Worm (Caenorhabditis elegans) whole organism, L1 larva: Measurements from ENCODE around the gene sbsp-1.
A peak's percentile ranks its signal among the peaks of the same experiment; 100 is the strongest.

Experiments used
- ama-1 ChIP-seq: fragments of 150-350 bp; optimal IDR thresholded peaks from 2 replicates; lab custom pipeline; 2014
- blmp-1 ChIP-seq: fragments of 150-350 bp; optimal IDR thresholded peaks from 2 replicates; lab custom pipeline; 2014; ENCODE audit warnings: missing biosample characterization, missing genetic modification characterization
- ces-1 ChIP-seq: fragments of 150-350 bp; optimal IDR thresholded peaks from 2 replicates; lab custom pipeline; 2014; ENCODE audit warnings: missing biosample characterization, missing genetic modification reagents, missing genetic modification characterization
- elt-3 ChIP-seq, 6 experiments: fragments of 150-350 bp in 1 of 6; sonication (generic microtip); optimal IDR thresholded peaks; 2 replicates each; lab custom pipeline; 2017 to 2018; ENCODE audit warnings: missing biosample characterization in 6 of 6, missing genetic modification characterization in 6 of 6, inconsistent platforms in 1 of 6
- fos-1 ChIP-seq: fragments of 150-350 bp; optimal IDR thresholded peaks from 2 replicates; lab custom pipeline; 2014; ENCODE audit warnings: missing biosample characterization, missing genetic modification characterization
- mdl-1 ChIP-seq, 2 experiments: fragments of 150-350 bp; optimal IDR thresholded peaks; 2 replicates each; lab custom pipeline; 2014 to 2017; ENCODE audit warnings: missing biosample characterization in 2 of 2, missing genetic modification characterization in 2 of 2, inconsistent platforms in 1 of 2
- mef-2 ChIP-seq: fragments of 150-350 bp; optimal IDR thresholded peaks from 2 replicates; lab custom pipeline; 2014; ENCODE audit warnings: missing biosample characterization, missing genetic modification characterization
- nhr-71 ChIP-seq: sonication (generic microtip); optimal IDR thresholded peaks from 2 replicates; lab custom pipeline; 2016; ENCODE audit warnings: mild to moderate bottlenecking, missing genetic modification characterization, moderate library complexity, missing compliant biosample characterization
- nhr-77 ChIP-seq: fragments of 150-350 bp; optimal IDR thresholded peaks from 2 replicates; lab custom pipeline; 2014; ENCODE audit warnings: missing biosample characterization, missing genetic modification characterization
- nhr-90 ChIP-seq: sonication (generic microtip); optimal IDR thresholded peaks from 2 replicates; lab custom pipeline; 2016; ENCODE audit warnings: mild to moderate bottlenecking, missing genetic modification characterization, missing compliant biosample characterization; ENCODE audit not compliant: poor library complexity
- vab-15 ChIP-seq: sonication (generic microtip); optimal IDR thresholded peaks from 2 replicates; lab custom pipeline; 2017; ENCODE audit warnings: missing genotype, mild to moderate bottlenecking, missing genetic modification characterization, missing compliant biosample characterization

- no peak for TF ChIP-seq mef-2 (tag; lab: Kevin White, UChicago)
- TF ChIP-seq mdl-1 (tag; optimal IDR thresholded peaks at IDR 0.05; lab: Kevin White, UChicago), result no peak
- no peak for TF ChIP-seq blmp-1 (tag; lab: Kevin White, UChicago)
- TF ChIP-seq elt-3 (tag; optimal IDR thresholded peaks at IDR 0.05; lab: Kevin White, UChicago), result peak in 1 of 6 experiments; percentile 35
- TF ChIP-seq ces-1 (GFP tag; lab: Kevin White, UChicago), result no peak
- TF ChIP-seq nhr-77 (tag; lab: Kevin White, UChicago), result no peak
- TF ChIP-seq ama-1 (lab: Kevin White, UChicago), result no peak
- TF ChIP-seq nhr-71 (tag; lab: Kevin White, UChicago), result no peak
- TF ChIP-seq vab-15 (tag; lab: Kevin White, UChicago), result no peak
- TF ChIP-seq nhr-90 (tag; lab: Kevin White, UChicago), result peak; percentile 12
- no peak for TF ChIP-seq fos-1
Measured at ce11 chrIII:10822494-10823113, 10.1 kb upstream of the sbsp-1 start.
